Fruit fly (Drosophila melanogaster) whole organism, prepupa: ENCODE data around the gene CG18095.

Experiments used
- OdsH ChIP-seq: fragments of 200-800 bp; sonication (Bioruptor generic); optimal IDR thresholded peaks from 3 replicates; lab custom pipeline; 2016; ENCODE audit warnings: missing biosample characterization, missing genetic modification characterization
- fd85E ChIP-seq: fragments of 200-800 bp; sonication (Bioruptor generic); optimal IDR thresholded peaks from 3 replicates; lab custom pipeline; 2016; ENCODE audit warnings: missing biosample characterization, missing genetic modification characterization

dm6 chr2L:14001887-14002286, 29.5 kb downstream of the CG18095 start:
- TF ChIP-seq OdsH (GFP tag; lab: Kevin White, UChicago) (no peak), fd85E (GFP tag; lab: Kevin White, UChicago) (no peak)
